Worm (Caenorhabditis elegans) whole organism, midembryonic: ENCODE measurements around the gene T13G4.1.

Source experiments
- T22C8.4 ChIP-seq: fragments of 200-800 bp; sonication (Bioruptor generic); IDR thresholded peaks from 2 replicates; pipeline ENCODE4 v1.3.6; 2022; ENCODE audit warnings: missing genetic modification characterization, missing compliant biosample characterization
- cog-1 ChIP-seq: sonication (generic microtip); optimal IDR thresholded peaks from 2 replicates; lab custom pipeline; 2016; ENCODE audit warnings: missing genetic modification characterization, missing compliant biosample characterization
- flt-1 ChIP-seq: fragments of 200-800 bp; sonication (Bioruptor generic); IDR thresholded peaks from 2 replicates; pipeline ENCODE4 v1.3.6; 2022; ENCODE audit warnings: missing genetic modification characterization, missing compliant biosample characterization
- klf-2 ChIP-seq: fragments of 200-800 bp; sonication (Bioruptor generic); conservative IDR thresholded peaks from 2 replicates; pipeline ENCODE4 v1.3.6; 2022; ENCODE audit warnings: missing genetic modification reagents, missing genetic modification characterization, missing compliant biosample characterization
- med-1 ChIP-seq: sonication (generic microtip); optimal IDR thresholded peaks from 2 replicates; lab custom pipeline; 2017; ENCODE audit warnings: missing genetic modification characterization, mild to moderate bottlenecking, missing compliant biosample characterization, antibody characterized with exemption, missing genetic modification reagents; ENCODE audit not compliant: insufficient read depth
- ref-1 ChIP-seq: fragments of 200-800 bp; sonication (Bioruptor generic); conservative IDR thresholded peaks from 2 replicates; pipeline ENCODE4 v1.3.6; 2022; ENCODE audit warnings: missing genetic modification reagents, missing genetic modification characterization, missing compliant biosample characterization
- tab-1 ChIP-seq: fragments of 200-800 bp; sonication (Bioruptor generic); IDR thresholded peaks from 2 replicates; pipeline ENCODE4 v1.3.6; 2022; ENCODE audit warnings: missing genetic modification characterization, missing compliant biosample characterization
- ztf-23 ChIP-seq: fragments of 200-800 bp; sonication (Bioruptor generic); IDR thresholded peaks from 2 replicates; pipeline ENCODE4 v1.3.6; 2022; ENCODE audit warnings: missing genetic modification reagents, missing genetic modification characterization, missing compliant biosample characterization
- ztf-29 ChIP-seq: fragments of 200-800 bp; sonication (Bioruptor generic); IDR thresholded peaks from 2 replicates; pipeline ENCODE4 v1.3.6; 2022; ENCODE audit warnings: missing genetic modification reagents, missing genetic modification characterization, missing compliant biosample characterization

The T13G4.1 gene

DNA sequence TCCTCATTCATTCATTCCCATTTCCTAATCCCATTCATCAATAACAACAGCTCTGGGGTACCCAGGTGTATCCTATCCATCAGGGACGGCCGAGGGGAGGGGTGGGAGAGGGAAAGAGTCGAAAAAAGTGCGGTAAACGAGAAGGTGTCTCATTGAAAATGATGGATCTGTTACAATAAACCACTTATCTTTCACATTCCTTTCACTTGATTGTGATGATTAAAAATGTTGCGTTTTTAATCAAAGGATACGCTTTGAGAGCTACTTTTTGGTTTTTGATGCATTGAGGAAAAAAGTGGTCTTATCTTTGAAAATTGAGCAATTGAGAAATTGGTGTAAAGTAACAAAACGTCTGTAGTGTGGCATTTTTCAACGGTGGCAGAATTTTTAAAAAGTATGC lies 9.7 kb upstream of the T13G4.1 start:
- TF ChIP-seq ztf-23 (GFP tag; lab: Robert Waterston, UW), result no peak
- TF ChIP-seq med-1, result no peak
- no peak for TF ChIP-seq klf-2 (GFP tag; lab: Robert Waterston, UW)
- TF ChIP-seq ztf-29 (GFP tag; lab: Robert Waterston, UW), result no peak
- TF ChIP-seq flt-1 (GFP tag; lab: Robert Waterston, UW), result no peak
- TF ChIP-seq tab-1 (GFP tag; lab: Robert Waterston, UW), result no peak
- TF ChIP-seq ref-1, result no peak
- no peak for TF ChIP-seq T22C8.4 (GFP tag; lab: Robert Waterston, UW)
- TF ChIP-seq cog-1 (tag; lab: Kevin White, UChicago), result no peak

DNA sequence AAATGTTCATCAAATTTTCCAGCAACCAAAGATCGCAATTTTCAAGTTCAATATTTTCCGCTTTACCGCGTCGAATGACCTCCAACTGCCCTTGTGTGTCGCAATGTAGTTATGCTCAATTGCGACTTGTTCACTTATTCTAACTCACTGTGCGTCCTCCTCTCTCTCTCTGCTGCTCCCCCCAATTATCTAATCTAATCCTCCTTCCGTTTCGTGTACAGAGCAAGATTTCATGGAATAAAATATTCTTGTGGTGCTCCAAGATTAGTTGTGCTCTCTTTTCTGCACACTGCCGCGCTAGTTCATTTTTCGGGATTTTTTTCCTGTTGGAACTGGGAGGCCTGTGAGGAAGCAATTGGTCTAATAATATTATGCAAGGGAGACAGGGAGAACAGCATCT lies 9.0 kb upstream of the T13G4.1 start:
- TF ChIP-seq klf-2 (GFP tag; lab: Robert Waterston, UW) (no peak), tab-1 (GFP tag; lab: Robert Waterston, UW) (no peak), T22C8.4 (GFP tag; lab: Robert Waterston, UW) (no peak), ztf-29 (GFP tag; lab: Robert Waterston, UW) (no peak), flt-1 (GFP tag; lab: Robert Waterston, UW) (no peak), ref-1 (no peak), cog-1 (tag; lab: Kevin White, UChicago) (no peak), med-1 (no peak), ztf-23 (GFP tag; lab: Robert Waterston, UW) (no peak)

DNA sequence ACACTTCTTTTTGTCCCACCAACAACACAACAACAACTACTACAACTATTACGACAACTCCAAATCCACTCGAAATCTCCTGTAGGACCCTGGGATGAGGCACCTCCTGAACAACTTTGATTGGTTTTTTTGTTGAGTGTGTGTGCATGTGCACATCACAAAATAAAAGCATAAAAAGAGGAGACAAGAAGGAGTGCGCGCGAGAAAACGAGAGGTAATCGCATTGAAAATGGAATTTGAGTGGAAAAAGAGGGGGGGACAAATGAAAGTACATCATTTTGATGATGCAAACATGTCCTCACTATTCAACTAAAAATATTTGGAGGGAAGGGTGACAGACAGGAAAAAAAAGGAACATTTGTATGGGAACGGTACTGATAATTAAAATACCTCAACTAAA lies 7.5 kb upstream of the T13G4.1 start:
- TF ChIP-seq med-1 (no peak), flt-1 (GFP tag; lab: Robert Waterston, UW) (no peak), cog-1 (tag; lab: Kevin White, UChicago) (no peak), tab-1 (GFP tag; lab: Robert Waterston, UW) (no peak), T22C8.4 (GFP tag; lab: Robert Waterston, UW) (no peak), ztf-29 (GFP tag; lab: Robert Waterston, UW) (no peak), klf-2 (GFP tag; lab: Robert Waterston, UW) (no peak), ztf-23 (GFP tag; lab: Robert Waterston, UW) (no peak), ref-1 (no peak)

DNA sequence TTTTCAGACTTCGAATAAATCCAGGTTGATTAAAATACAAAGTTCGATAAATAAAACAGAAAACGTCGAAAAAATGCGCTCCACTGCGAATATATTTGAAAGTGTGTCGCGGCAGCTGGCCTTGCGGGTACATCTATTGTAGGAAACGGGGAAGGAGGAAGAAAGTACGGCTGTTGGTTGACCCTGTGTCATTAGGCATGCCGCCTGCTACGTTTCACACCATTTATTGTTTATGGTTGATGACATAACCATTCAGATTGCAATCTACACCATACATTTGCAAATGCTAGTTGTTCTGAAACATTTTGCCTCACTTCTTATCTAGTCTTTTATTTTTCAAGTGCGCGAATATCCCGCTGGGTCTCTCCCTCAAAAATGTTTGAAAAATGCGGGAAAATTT lies 1.4 kb upstream of the T13G4.1 start, which contains the start of gene T13G4.4:
Gene T13G4.4, minus strand, starts transcription at position 97 of the 400 bp plus-strand sequence.
- TF ChIP-seq cog-1 (tag; lab: Kevin White, UChicago) (peak; percentile 3), ztf-23 (GFP tag; lab: Robert Waterston, UW) (no peak)

DNA sequence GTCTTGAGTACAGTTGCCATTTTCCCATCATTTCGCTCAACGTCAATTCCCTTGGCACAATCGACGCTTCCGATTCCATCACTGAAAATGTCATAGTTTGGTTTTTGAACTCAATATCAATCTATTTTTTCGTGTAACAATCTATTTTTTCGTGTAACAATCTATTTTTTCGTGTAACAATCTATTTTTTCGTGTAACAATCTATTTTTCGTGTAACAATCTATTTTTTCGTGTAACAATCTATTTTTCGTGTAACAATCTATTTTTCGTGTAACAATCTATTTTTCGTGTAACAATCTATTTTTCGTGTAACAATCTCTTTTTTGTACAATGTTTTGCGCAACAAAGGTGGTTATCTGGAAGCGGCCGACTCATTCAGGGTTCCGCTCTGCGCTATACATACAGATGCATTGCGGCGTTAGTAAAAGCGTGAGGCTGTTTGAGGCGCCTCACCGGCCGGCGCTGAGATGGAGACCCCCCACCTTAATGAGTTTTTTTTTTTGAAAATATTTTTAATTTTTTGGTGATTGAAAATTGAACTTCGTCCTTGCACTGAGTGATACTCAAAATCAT lies 2.3 kb downstream of the T13G4.1 start:
- 0 out of 2 replicates have a peak, but pooled peaks have one; percentile 7 for TF ChIP-seq klf-2 (GFP tag; lab: Robert Waterston, UW)

DNA sequence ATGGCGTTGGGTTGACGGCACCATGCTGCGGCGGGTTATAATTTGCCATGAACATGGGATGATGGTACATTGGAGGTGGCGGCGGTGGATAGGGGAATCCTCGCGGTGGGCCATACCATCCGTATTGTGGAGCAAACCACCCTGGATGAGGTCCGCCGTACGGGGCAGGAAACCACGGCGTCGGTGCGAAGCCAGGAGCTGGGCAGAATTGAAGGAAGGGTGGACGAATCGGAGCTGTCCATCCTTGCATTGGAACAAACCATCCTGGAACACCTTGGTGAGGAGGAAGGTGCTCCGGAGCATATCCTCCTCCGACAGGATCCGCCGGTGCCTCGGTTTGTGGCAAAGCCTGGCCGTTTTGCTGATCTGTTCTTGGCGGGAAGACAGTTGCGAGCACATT lies 9.7 kb downstream of the T13G4.1 start:
- no peak for TF ChIP-seq ztf-29 (GFP tag; lab: Robert Waterston, UW)
- no peak for TF ChIP-seq flt-1 (GFP tag; lab: Robert Waterston, UW)
- TF ChIP-seq cog-1 (tag; lab: Kevin White, UChicago), result no peak
- TF ChIP-seq T22C8.4 (GFP tag; lab: Robert Waterston, UW), result no peak
- no peak for TF ChIP-seq ztf-23 (GFP tag; lab: Robert Waterston, UW)
- TF ChIP-seq tab-1 (GFP tag; lab: Robert Waterston, UW), result no peak
- no peak for TF ChIP-seq klf-2 (GFP tag; lab: Robert Waterston, UW)
- no peak for TF ChIP-seq med-1
- no peak for TF ChIP-seq ref-1

DNA sequence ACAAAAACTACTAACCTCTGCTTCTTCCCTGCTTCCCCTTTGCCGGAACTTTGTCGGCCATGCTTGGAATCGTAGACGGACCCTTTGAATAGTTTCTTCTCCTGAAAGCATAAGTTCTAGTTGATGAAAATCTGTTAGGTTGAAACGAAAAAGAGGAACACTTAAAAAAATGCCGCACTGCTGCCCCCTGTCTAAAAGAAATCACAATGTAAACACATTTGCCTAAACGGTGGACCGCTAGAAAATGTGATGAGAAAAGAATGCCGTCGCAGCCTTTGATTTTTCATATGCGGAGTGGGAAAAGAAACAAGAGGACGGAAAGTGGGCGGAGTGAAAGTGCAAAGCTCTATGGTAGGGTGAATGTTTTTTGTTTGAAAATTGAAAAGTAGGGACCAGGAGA lies 13.1 kb downstream of the T13G4.1 start, which contains the start of gene T13G4.7:
Gene T13G4.7, minus strand, starts transcription at position 101 of the 400 bp plus-strand sequence.
- TF ChIP-seq ref-1, result no peak
- TF ChIP-seq tab-1 (GFP tag; lab: Robert Waterston, UW), result no peak
- no peak for TF ChIP-seq med-1
- no peak for TF ChIP-seq ztf-29 (GFP tag; lab: Robert Waterston, UW)
- TF ChIP-seq flt-1 (GFP tag; lab: Robert Waterston, UW), result no peak
- no peak for TF ChIP-seq T22C8.4 (GFP tag; lab: Robert Waterston, UW)
- TF ChIP-seq cog-1 (tag; lab: Kevin White, UChicago), result no peak
- TF ChIP-seq ztf-23 (GFP tag; lab: Robert Waterston, UW), result no peak
- TF ChIP-seq klf-2 (GFP tag; lab: Robert Waterston, UW), result no peak

DNA sequence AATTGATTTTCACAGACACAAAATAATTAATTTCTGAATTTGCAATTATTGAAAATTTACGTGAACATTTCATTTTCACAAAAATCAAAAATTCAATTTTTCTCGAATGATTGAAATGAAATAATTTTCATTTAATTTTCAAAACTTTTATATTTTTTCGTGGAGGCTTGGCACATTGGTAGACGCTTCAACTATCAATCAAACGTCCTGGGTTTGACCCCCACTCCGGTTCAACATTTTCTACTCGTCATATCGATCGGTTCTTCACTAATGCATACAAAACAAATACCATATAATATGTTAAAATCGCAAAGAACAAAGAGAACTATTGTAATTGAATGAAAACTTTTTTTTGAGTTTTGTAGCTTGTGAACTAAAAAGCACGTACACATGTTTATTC lies 15.0 kb downstream of the T13G4.1 start:
- TF ChIP-seq T22C8.4 (GFP tag; lab: Robert Waterston, UW), result no peak
- TF ChIP-seq tab-1 (GFP tag; lab: Robert Waterston, UW), result no peak
- no peak for TF ChIP-seq ztf-29 (GFP tag; lab: Robert Waterston, UW)
- TF ChIP-seq klf-2 (GFP tag; lab: Robert Waterston, UW), result no peak
- TF ChIP-seq med-1, result no peak
- TF ChIP-seq ref-1, result no peak

DNA sequence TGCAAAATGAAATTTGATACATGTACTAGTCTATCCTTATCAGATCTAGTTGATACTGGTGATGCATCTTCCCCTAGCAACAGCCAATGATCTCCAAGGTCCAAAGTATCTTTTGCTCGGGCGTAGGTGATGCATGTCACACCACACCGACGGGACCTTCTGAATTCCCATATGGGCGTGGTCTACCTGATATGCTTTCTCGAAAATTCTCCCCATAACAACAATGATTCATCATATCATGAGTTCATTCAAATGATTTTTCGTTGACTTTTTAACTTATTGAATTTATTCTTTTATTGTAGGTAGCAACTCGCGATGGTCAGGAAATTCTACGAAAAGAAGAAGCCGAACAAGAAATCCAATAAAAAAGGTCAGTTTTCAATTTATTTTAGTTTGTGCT lies 16.1 kb downstream of the T13G4.1 start, which contains the start of gene C46H3.1:
Gene C46H3.1, plus strand, starts transcription at position 301 of the 400 bp plus-strand sequence.
- TF ChIP-seq tab-1 (GFP tag; lab: Robert Waterston, UW), result no peak
- no peak for TF ChIP-seq ztf-23 (GFP tag; lab: Robert Waterston, UW)
- TF ChIP-seq T22C8.4 (GFP tag; lab: Robert Waterston, UW), result no peak
- no peak for TF ChIP-seq med-1
- TF ChIP-seq klf-2 (GFP tag; lab: Robert Waterston, UW), result no peak
- no peak for TF ChIP-seq cog-1 (tag; lab: Kevin White, UChicago)
- no peak for TF ChIP-seq flt-1 (GFP tag; lab: Robert Waterston, UW)
- no peak for TF ChIP-seq ztf-29 (GFP tag; lab: Robert Waterston, UW)
- no peak for TF ChIP-seq ref-1

DNA sequence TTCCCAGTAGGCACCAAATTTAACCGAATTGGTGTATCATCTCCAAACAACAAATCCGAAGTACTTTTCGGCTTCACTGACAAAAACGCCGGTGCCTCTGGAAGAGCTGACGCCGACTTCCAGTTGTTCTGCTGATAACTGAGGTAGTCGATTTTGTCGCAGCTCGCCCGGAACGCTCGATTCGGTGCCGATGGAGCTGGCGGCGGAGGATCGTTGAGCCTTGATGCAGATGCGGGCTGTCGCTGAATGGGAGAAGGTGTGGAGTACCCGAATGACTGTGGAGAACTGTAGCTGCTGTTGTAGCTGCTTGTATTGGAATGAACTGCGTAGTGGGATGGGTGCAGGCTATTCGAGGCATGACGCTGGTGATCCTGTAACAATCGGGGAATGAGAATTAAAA lies 20.2 kb downstream of the T13G4.1 start:
- TF ChIP-seq ztf-29 (GFP tag; lab: Robert Waterston, UW) (no peak), klf-2 (GFP tag; lab: Robert Waterston, UW) (no peak), ztf-23 (GFP tag; lab: Robert Waterston, UW) (no peak), med-1 (no peak), cog-1 (tag; lab: Kevin White, UChicago) (no peak), ref-1 (no peak), tab-1 (GFP tag; lab: Robert Waterston, UW) (no peak), flt-1 (GFP tag; lab: Robert Waterston, UW) (no peak), T22C8.4 (GFP tag; lab: Robert Waterston, UW) (no peak)
